Worm (Caenorhabditis elegans) whole organism, young adult: Measurements from ENCODE around the gene cpar-1.

Experiments used
- B0019.2 ChIP-seq: fragments of 200-800 bp; sonication (Bioruptor generic); conservative IDR thresholded peaks from 2 replicates; pipeline ENCODE4 v1.3.6; 2022; ENCODE audit warnings: missing genetic modification reagents, missing genetic modification characterization, missing compliant biosample characterization
- B0035.1 ChIP-seq: sonication (generic microtip); optimal IDR thresholded peaks from 2 replicates; lab custom pipeline; 2016; ENCODE audit warnings: missing genetic modification characterization, mild to moderate bottlenecking, missing compliant biosample characterization, missing genotype, missing genetic modification reagents
- B0261.1 ChIP-seq: sonication (generic microtip); optimal IDR thresholded peaks from 2 replicates; lab custom pipeline; 2016; ENCODE audit warnings: mild to moderate bottlenecking, missing genetic modification characterization, moderate library complexity, missing compliant biosample characterization
- C17E4.6 ChIP-seq: fragments of 200-800 bp; sonication (Bioruptor generic); IDR thresholded peaks from 2 replicates; pipeline ENCODE4 v1.3.6; 2022; ENCODE audit warnings: missing genetic modification reagents, missing genetic modification characterization, missing compliant biosample characterization
- F22D6.2 ChIP-seq: sonication (generic microtip); optimal IDR thresholded peaks from 2 replicates; lab custom pipeline; 2016; ENCODE audit warnings: mild to moderate bottlenecking, missing genetic modification characterization, missing compliant biosample characterization
- F23B12.7 ChIP-seq: sonication (generic microtip); optimal IDR thresholded peaks from 2 replicates; lab custom pipeline; 2017; ENCODE audit warnings: missing genetic modification characterization, mild to moderate bottlenecking, missing compliant biosample characterization, antibody characterized with exemption, moderate library complexity; ENCODE audit not compliant: insufficient read depth
- F52B5.7 ChIP-seq: sonication (generic microtip); optimal IDR thresholded peaks from 2 replicates; lab custom pipeline; 2016; ENCODE audit warnings: mild to moderate bottlenecking, missing genetic modification characterization, missing compliant biosample characterization
- F57A8.1 ChIP-seq: fragments of 200-800 bp; sonication (Bioruptor generic); optimal IDR thresholded peaks from 2 replicates; lab custom pipeline; 2018; ENCODE audit warnings: mild to moderate bottlenecking, missing genetic modification characterization, moderate library complexity, missing compliant biosample characterization
- K12H6.12 ChIP-seq: fragments of 200-800 bp; sonication (Bioruptor generic); optimal IDR thresholded peaks from 2 replicates; lab custom pipeline; 2018; ENCODE audit warnings: mild to moderate bottlenecking, missing genetic modification characterization, missing compliant biosample characterization
- T07F8.4 ChIP-seq: sonication (generic microtip); optimal IDR thresholded peaks from 2 replicates; lab custom pipeline; 2016; ENCODE audit warnings: mild to moderate bottlenecking, missing genetic modification characterization, moderate library complexity, missing compliant biosample characterization
- Y53F4B.3 ChIP-seq: fragments of 200-800 bp; sonication (Bioruptor generic); IDR thresholded peaks from 2 replicates; pipeline ENCODE4 v1.3.6; 2022; ENCODE audit warnings: missing genetic modification reagents, missing genetic modification characterization, missing compliant biosample characterization
- Y79H2A.3 ChIP-seq: fragments of 200-800 bp; sonication (Bioruptor generic); conservative IDR thresholded peaks from 2 replicates; pipeline ENCODE4 v1.3.6; 2022; ENCODE audit warnings: missing genetic modification reagents, missing genetic modification characterization, missing compliant biosample characterization
- atf-7 ChIP-seq: sonication (generic microtip); optimal IDR thresholded peaks from 2 replicates; lab custom pipeline; 2017; ENCODE audit warnings: mild to moderate bottlenecking, missing genetic modification characterization, missing compliant biosample characterization
- bed-1 ChIP-seq: fragments of 200-800 bp; sonication (Bioruptor generic); IDR thresholded peaks from 2 replicates; pipeline ENCODE4 v1.3.6; 2022; ENCODE audit warnings: missing genetic modification reagents, missing genetic modification characterization, missing compliant biosample characterization
- bed-2 ChIP-seq: fragments of 200-800 bp; sonication (Bioruptor generic); IDR thresholded peaks from 2 replicates; pipeline ENCODE4 v1.3.6; 2022; ENCODE audit warnings: missing genetic modification reagents, missing genetic modification characterization, missing compliant biosample characterization
- cebp-2 ChIP-seq: fragments of 200-800 bp; sonication (Bioruptor generic); IDR thresholded peaks from 2 replicates; pipeline ENCODE4 v1.3.6; 2022; ENCODE audit warnings: missing genetic modification characterization, missing compliant biosample characterization
- ceh-100 ChIP-seq: fragments of 200-800 bp; sonication (Bioruptor generic); IDR thresholded peaks from 2 replicates; pipeline ENCODE4 v1.3.6; 2022; ENCODE audit warnings: missing genetic modification reagents, missing genetic modification characterization, missing compliant biosample characterization
- ceh-40 ChIP-seq: fragments of 200-800 bp; sonication (Bioruptor generic); IDR thresholded peaks from 2 replicates; pipeline ENCODE4 v1.3.6; 2022; ENCODE audit warnings: missing genetic modification characterization, missing compliant biosample characterization
- ceh-79 ChIP-seq: sonication (generic microtip); optimal IDR thresholded peaks from 2 replicates; lab custom pipeline; 2017; ENCODE audit warnings: mild to moderate bottlenecking, missing genetic modification characterization, missing compliant biosample characterization
- die-1 ChIP-seq: sonication (generic microtip); optimal IDR thresholded peaks from 2 replicates; lab custom pipeline; 2016; ENCODE audit warnings: missing genotype, mild to moderate bottlenecking, missing genetic modification characterization, missing compliant biosample characterization
- dpl-1 ChIP-seq: fragments of 150-350 bp; optimal IDR thresholded peaks from 2 replicates; lab custom pipeline; 2014; ENCODE audit warnings: missing biosample characterization, missing genetic modification reagents, missing genetic modification characterization
- efl-1 ChIP-seq: fragments of 150-350 bp; optimal IDR thresholded peaks from 2 replicates; lab custom pipeline; 2014; ENCODE audit warnings: missing biosample characterization, missing genetic modification reagents, missing genetic modification characterization
- egl-44 ChIP-seq: fragments of 200-800 bp; sonication (Bioruptor generic); IDR thresholded peaks from 2 replicates; pipeline ENCODE4 v1.3.6; 2022; ENCODE audit warnings: missing genetic modification reagents, missing genetic modification characterization, missing compliant biosample characterization
- ekl-4 ChIP-seq: fragments of 200-800 bp; sonication (Bioruptor generic); IDR thresholded peaks from 2 replicates; pipeline ENCODE4 v1.3.6; 2022; ENCODE audit warnings: missing genetic modification reagents, missing genetic modification characterization, missing compliant biosample characterization
- fkh-3 ChIP-seq: sonication (generic microtip); optimal IDR thresholded peaks from 2 replicates; lab custom pipeline; 2016; ENCODE audit warnings: mild to moderate bottlenecking, missing genetic modification characterization, missing compliant biosample characterization
- gei-17 ChIP-seq: fragments of 200-800 bp; sonication (Bioruptor generic); optimal IDR thresholded peaks from 2 replicates; lab custom pipeline; 2018; ENCODE audit warnings: mild to moderate bottlenecking, missing genetic modification characterization, missing compliant biosample characterization
- him-1 ChIP-seq: sonication (generic microtip); optimal IDR thresholded peaks from 2 replicates; lab custom pipeline; 2016; ENCODE audit warnings: missing genotype, missing genetic modification reagents, missing genetic modification characterization, missing compliant biosample characterization
- hlh-12 ChIP-seq: sonication (generic microtip); optimal IDR thresholded peaks from 2 replicates; lab custom pipeline; 2016; ENCODE audit warnings: missing genetic modification characterization, missing compliant biosample characterization
- hlh-26 ChIP-seq: fragments of 200-800 bp; sonication (Bioruptor generic); conservative IDR thresholded peaks from 2 replicates; pipeline ENCODE4 v1.3.6; 2022; ENCODE audit warnings: missing genetic modification reagents, missing genetic modification characterization, missing compliant biosample characterization
- hmg-1.2 ChIP-seq: fragments of 200-800 bp; sonication (Bioruptor generic); IDR thresholded peaks from 2 replicates; pipeline ENCODE4 v1.3.6; 2022; ENCODE audit warnings: missing genetic modification reagents, missing genetic modification characterization, missing compliant biosample characterization
- hsf-1 ChIP-seq: fragments of 200-800 bp; sonication (Bioruptor generic); IDR thresholded peaks from 2 replicates; pipeline ENCODE4 v1.3.6; 2022; ENCODE audit warnings: missing genetic modification reagents, missing genetic modification characterization, missing compliant biosample characterization
- lag-1 ChIP-seq: fragments of 200-800 bp; sonication (Bioruptor generic); IDR thresholded peaks from 2 replicates; pipeline ENCODE4 v1.3.6; 2022; ENCODE audit warnings: missing genetic modification reagents, missing genetic modification characterization, missing compliant biosample characterization
- madf-6 ChIP-seq: fragments of 200-800 bp; sonication (Bioruptor generic); IDR thresholded peaks from 2 replicates; pipeline ENCODE4 v1.3.6; 2022; ENCODE audit warnings: missing genetic modification reagents, missing genetic modification characterization, missing compliant biosample characterization
- madf-8 ChIP-seq: fragments of 200-800 bp; sonication (Bioruptor generic); conservative IDR thresholded peaks from 2 replicates; pipeline ENCODE4 v1.3.6; 2022; ENCODE audit warnings: missing genetic modification reagents, missing genetic modification characterization, missing compliant biosample characterization
- mes-4 ChIP-seq: sonication (generic microtip); optimal IDR thresholded peaks from 2 replicates; lab custom pipeline; 2016; ENCODE audit warnings: missing genotype, missing genetic modification characterization, missing compliant biosample characterization
- mxl-1 ChIP-seq: sonication (generic microtip); optimal IDR thresholded peaks from 2 replicates; lab custom pipeline; 2016; ENCODE audit warnings: missing genetic modification characterization, missing compliant biosample characterization
- nfyb-1 ChIP-seq: fragments of 200-800 bp; sonication (Bioruptor generic); IDR thresholded peaks from 2 replicates; pipeline ENCODE4 v1.3.6; 2022; ENCODE audit warnings: missing genetic modification reagents, missing genetic modification characterization, missing compliant biosample characterization
- nhr-179 ChIP-seq: sonication (generic microtip); optimal IDR thresholded peaks from 2 replicates; lab custom pipeline; 2016; ENCODE audit warnings: mild to moderate bottlenecking, missing genetic modification characterization, missing compliant biosample characterization
- pbrm-1 ChIP-seq: fragments of 200-800 bp; sonication (Bioruptor generic); IDR thresholded peaks from 2 replicates; pipeline ENCODE4 v1.3.6; 2022; ENCODE audit warnings: missing genetic modification reagents, missing genetic modification characterization, missing compliant biosample characterization
- rcor-1 ChIP-seq: fragments of 200-800 bp; sonication (Bioruptor generic); IDR thresholded peaks from 2 replicates; pipeline ENCODE4 v1.3.6; 2022; ENCODE audit warnings: missing genetic modification reagents, missing genetic modification characterization, missing compliant biosample characterization
- rec-8 ChIP-seq, 2 experiments: sonication (generic microtip); optimal IDR thresholded peaks; 2 replicates each; lab custom pipeline; 2016; ENCODE audit warnings: mild to moderate bottlenecking in 2 of 2, missing genetic modification characterization in 2 of 2, missing genetic modification reagents in 2 of 2, missing genotype in 2 of 2, missing biosample characterization in 1 of 2, missing compliant biosample characterization in 1 of 2, moderate library complexity in 1 of 2
- repo-1 ChIP-seq: sonication (generic microtip); optimal IDR thresholded peaks from 2 replicates; lab custom pipeline; 2017; ENCODE audit warnings: mild to moderate bottlenecking, missing genetic modification characterization, missing compliant biosample characterization
- snpc-3.4 ChIP-seq: sonication (generic microtip); optimal IDR thresholded peaks from 2 replicates; lab custom pipeline; 2017; ENCODE audit warnings: missing genetic modification characterization, mild to moderate bottlenecking, missing compliant biosample characterization, antibody characterized with exemption, moderate library complexity, missing genotype, missing genetic modification reagents
- tbp1 ChIP-seq: fragments of 200-800 bp; sonication (Bioruptor generic); optimal IDR thresholded peaks from 2 replicates; lab custom pipeline; 2018; ENCODE audit warnings: mild to moderate bottlenecking, missing genetic modification characterization, missing compliant biosample characterization
- tlf-1 ChIP-seq: fragments of 200-800 bp; sonication (Bioruptor generic); optimal IDR thresholded peaks from 2 replicates; lab custom pipeline; 2018; ENCODE audit warnings: mild to moderate bottlenecking, missing genetic modification characterization, missing compliant biosample characterization
- unc-62 ChIP-seq: fragments of 150-350 bp; optimal IDR thresholded peaks from 2 replicates; lab custom pipeline; 2014; ENCODE audit warnings: missing biosample characterization, missing genetic modification reagents, missing genetic modification characterization
- zim-3 ChIP-seq: sonication (generic microtip); optimal IDR thresholded peaks from 2 replicates; lab custom pipeline; 2017; ENCODE audit warnings: mild to moderate bottlenecking, missing genetic modification characterization, moderate library complexity, missing compliant biosample characterization
- ztf-18 ChIP-seq: sonication (generic microtip); optimal IDR thresholded peaks from 2 replicates; lab custom pipeline; 2016; ENCODE audit warnings: missing genotype, mild to moderate bottlenecking, missing genetic modification characterization, missing compliant biosample characterization
- ztf-22 ChIP-seq: fragments of 200-800 bp; sonication (Bioruptor generic); optimal IDR thresholded peaks from 2 replicates; lab custom pipeline; 2018; ENCODE audit warnings: mild to moderate bottlenecking, missing genetic modification characterization, moderate library complexity, missing compliant biosample characterization
- ztf-6 ChIP-seq: fragments of 200-800 bp; sonication (Bioruptor generic); IDR thresholded peaks from 2 replicates; pipeline ENCODE4 v1.3.6; 2022; ENCODE audit warnings: missing genetic modification reagents, missing genetic modification characterization, missing compliant biosample characterization

cpar-1 gene

ce11 chrIII:9433576-9434107, at the start of gene cpar-1:
cpar-1 (plus strand) TSS chrIII:9434057.
- TF ChIP-seq zim-3 (no peak), rec-8 (tag; optimal IDR thresholded peaks at IDR 0.05; lab: Kevin White, UChicago) (no peak), madf-8 (GFP tag; lab: Robert Waterston, UW) (peak; percentile 99), F52B5.7 (tag; lab: Kevin White, UChicago) (no peak), gei-17 (no peak), ztf-6 (GFP tag; lab: Robert Waterston, UW) (no peak), cebp-2 (GFP tag; lab: Robert Waterston, UW) (no peak), F57A8.1 (no peak), mxl-1 (no peak), bed-2 (GFP tag; lab: Robert Waterston, UW) (no peak), ceh-100 (no peak), ztf-22 (no peak), efl-1 (GFP tag; lab: Kevin White, UChicago) (peak; percentile 78), lag-1 (GFP tag; lab: Robert Waterston, UW) (no peak), Y53F4B.3 (no peak), hsf-1 (peak; percentile 94), B0261.1 (tag; lab: Kevin White, UChicago) (no peak), madf-6 (GFP tag; lab: Robert Waterston, UW) (peak; percentile 99), B0035.1 (tag; lab: Kevin White, UChicago) (no peak), him-1 (peak; percentile 85), die-1 (no peak), rcor-1 (no peak), hlh-26 (GFP tag; lab: Robert Waterston, UW) (no peak), fkh-3 (tag; lab: Kevin White, UChicago) (no peak), hlh-12 (tag; lab: Kevin White, UChicago) (no peak), tlf-1 (GFP tag; lab: Kevin White, UChicago) (peak; percentile 15), mes-4 (tag; lab: Kevin White, UChicago) (no peak), hmg-1.2 (no peak), Y79H2A.3 (GFP tag; lab: Robert Waterston, UW) (no peak), K12H6.12 (tag; lab: Kevin White, UChicago) (no peak), ceh-79 (tag; lab: Kevin White, UChicago) (no peak), ekl-4 (GFP tag; lab: Robert Waterston, UW) (no peak; the same call in 1 of the 2 replicates), nfyb-1 (no peak), bed-1 (GFP tag; lab: Robert Waterston, UW) (no peak), repo-1 (tag; lab: Kevin White, UChicago) (no peak), atf-7 (tag; lab: Kevin White, UChicago) (no peak), nhr-179 (tag; lab: Kevin White, UChicago) (no peak), pbrm-1 (no peak), C17E4.6 (GFP tag; lab: Robert Waterston, UW) (no peak), T07F8.4 (tag; lab: Kevin White, UChicago) (no peak), F22D6.2 (no peak), B0019.2 (GFP tag; lab: Robert Waterston, UW) (no peak), unc-62 (GFP tag; lab: Kevin White, UChicago) (no peak), dpl-1 (GFP tag; lab: Kevin White, UChicago) (peak; percentile 61), F23B12.7 (tag; lab: Kevin White, UChicago) (no peak), tbp1 (GFP tag; lab: Kevin White, UChicago) (no peak), snpc-3.4 (peak; percentile 77), egl-44 (GFP tag; lab: Robert Waterston, UW) (no peak), ztf-18 (tag; lab: Kevin White, UChicago) (peak; percentile 96), ceh-40 (GFP tag; lab: Robert Waterston, UW) (no peak)
